Fruit fly (Drosophila melanogaster) whole organism, embryonic: Measurements from ENCODE around the gene fwd.

Experiments used
- ATbp ChIP-seq: fragments of 200-800 bp; sonication (Bioruptor generic); optimal IDR thresholded peaks from 2 replicates; lab custom pipeline; 2017; ENCODE audit warnings: missing biosample characterization, mild to moderate bottlenecking, missing genetic modification characterization, missing genetic modification reagents
- Adf1 ChIP-seq: fragments of 200-800 bp; sonication (Bioruptor generic); IDR thresholded peaks from 2 replicates; pipeline ENCODE4 v1.3.6; 2022; ENCODE audit warnings: missing biosample characterization, missing genetic modification characterization
- Atf-2 ChIP-seq: fragments of 200-800 bp; sonication (Bioruptor generic); optimal IDR thresholded peaks from 2 replicates; lab custom pipeline; 2016; ENCODE audit warnings: missing biosample characterization, missing genetic modification characterization
- CG10431 ChIP-seq: fragments of 200-800 bp; sonication (Bioruptor generic); optimal IDR thresholded peaks from 3 replicates; lab custom pipeline; 2018; ENCODE audit warnings: missing biosample characterization, mild to moderate bottlenecking, missing genetic modification characterization
- CG10565 ChIP-seq: fragments of 200-800 bp; sonication (Bioruptor generic); optimal IDR thresholded peaks from 3 replicates; lab custom pipeline; 2016; ENCODE audit warnings: missing biosample characterization, mild to moderate bottlenecking, missing genetic modification characterization
- CG10654 ChIP-seq: fragments of 200-800 bp; sonication (Bioruptor generic); optimal IDR thresholded peaks from 2 replicates; lab custom pipeline; 2016; ENCODE audit warnings: missing biosample characterization, missing genetic modification characterization
- CG10979 ChIP-seq: fragments of 200-800 bp; sonication (Bioruptor generic); optimal IDR thresholded peaks from 2 replicates; lab custom pipeline; 2018; ENCODE audit warnings: missing biosample characterization, mild to moderate bottlenecking, missing genetic modification characterization, moderate library complexity
- CG12071 ChIP-seq: fragments of 200-800 bp; sonication (Bioruptor generic); optimal IDR thresholded peaks from 3 replicates; lab custom pipeline; 2018; ENCODE audit warnings: missing biosample characterization, mild to moderate bottlenecking, missing genetic modification characterization
- CG12744 ChIP-seq: fragments of 200-800 bp; sonication (Bioruptor generic); optimal IDR thresholded peaks from 2 replicates; lab custom pipeline; 2016; ENCODE audit warnings: missing biosample characterization, missing genetic modification characterization
- CG12942 ChIP-seq: fragments of 200-800 bp; sonication (Bioruptor generic); optimal IDR thresholded peaks from 3 replicates; lab custom pipeline; 2016; ENCODE audit warnings: missing biosample characterization, missing genetic modification characterization
- CG13775 ChIP-seq: fragments of 200-800 bp; sonication (Bioruptor generic); optimal IDR thresholded peaks from 3 replicates; lab custom pipeline; 2017; ENCODE audit warnings: missing biosample characterization, mild to moderate bottlenecking, missing genetic modification characterization
- CG14050 ChIP-seq: fragments of 200-800 bp; sonication (Bioruptor generic); IDR thresholded peaks from 3 replicates; pipeline ENCODE4 v1.3.6; 2022; ENCODE audit warnings: missing biosample characterization, missing genetic modification characterization
- CG16815 ChIP-seq: fragments of 200-800 bp; sonication (Bioruptor generic); optimal IDR thresholded peaks from 3 replicates; lab custom pipeline; 2017; ENCODE audit warnings: missing biosample characterization, mild to moderate bottlenecking, missing genetic modification characterization
- CG1792 ChIP-seq: fragments of 200-800 bp; sonication (Bioruptor generic); optimal IDR thresholded peaks from 2 replicates; lab custom pipeline; 2016; ENCODE audit warnings: missing biosample characterization, missing genetic modification characterization
- CG2678 ChIP-seq: fragments of 200-800 bp; sonication (Bioruptor generic); optimal IDR thresholded peaks from 3 replicates; lab custom pipeline; 2019; ENCODE audit warnings: missing biosample characterization, mild to moderate bottlenecking, missing genetic modification characterization, moderate library complexity
- CG31441 ChIP-seq: fragments of 200-800 bp; sonication (Bioruptor generic); IDR thresholded peaks from 2 replicates; pipeline ENCODE4 v1.3.6; 2022; ENCODE audit warnings: missing biosample characterization, missing genetic modification characterization
- CG32767 ChIP-seq: fragments of 200-800 bp; sonication (Bioruptor generic); IDR thresholded peaks from 2 replicates; pipeline ENCODE4 v1.3.6; 2022; ENCODE audit warnings: missing biosample characterization, missing genetic modification characterization
- CG33557 ChIP-seq: fragments of 200-800 bp; sonication (Bioruptor generic); optimal IDR thresholded peaks from 2 replicates; lab custom pipeline; 2019; ENCODE audit warnings: missing biosample characterization, mild to moderate bottlenecking, missing genetic modification characterization, moderate library complexity
- CG4360 ChIP-seq: fragments of 200-800 bp; sonication (Bioruptor generic); IDR thresholded peaks from 2 replicates; pipeline ENCODE4 v1.3.6; 2022; ENCODE audit warnings: missing biosample characterization, missing genetic modification characterization
- CG4854 ChIP-seq: fragments of 200-800 bp; sonication (Bioruptor generic); optimal IDR thresholded peaks from 2 replicates; lab custom pipeline; 2016; ENCODE audit warnings: missing biosample characterization, missing genetic modification characterization, inconsistent platforms
- CG6254 ChIP-seq: fragments of 200-800 bp; sonication (Bioruptor generic); optimal IDR thresholded peaks from 3 replicates; lab custom pipeline; 2017; ENCODE audit warnings: mild to moderate bottlenecking, missing biosample characterization, missing genetic modification reagents, missing genetic modification characterization
- CG6683 ChIP-seq: fragments of 200-800 bp; sonication (Bioruptor generic); optimal IDR thresholded peaks from 2 replicates; lab custom pipeline; 2017; ENCODE audit warnings: missing biosample characterization, mild to moderate bottlenecking, missing genetic modification characterization, missing genetic modification reagents
- CG7928 ChIP-seq: fragments of 200-800 bp; sonication (Bioruptor generic); optimal IDR thresholded peaks from 2 replicates; lab custom pipeline; 2017; ENCODE audit warnings: missing biosample characterization, mild to moderate bottlenecking, missing genetic modification characterization
- CHES-1-like ChIP-seq: fragments of 200-800 bp; sonication (Bioruptor generic); optimal IDR thresholded peaks from 2 replicates; lab custom pipeline; 2016; ENCODE audit warnings: missing biosample characterization, missing genetic modification characterization
- Ets97D ChIP-seq: fragments of 200-800 bp; sonication (Bioruptor generic); optimal IDR thresholded peaks from 3 replicates; lab custom pipeline; 2016; ENCODE audit warnings: missing biosample characterization, missing genetic modification characterization
- Hmr ChIP-seq: fragments of 200-800 bp; sonication (Bioruptor generic); optimal IDR thresholded peaks from 3 replicates; lab custom pipeline; 2017; ENCODE audit warnings: mild to moderate bottlenecking, missing biosample characterization, missing genetic modification reagents, missing genetic modification characterization
- Kr ChIP-seq: fragments of 200-800 bp; sonication (Bioruptor generic); optimal IDR thresholded peaks from 2 replicates; lab custom pipeline; 2017; ENCODE audit warnings: missing biosample characterization, mild to moderate bottlenecking, missing genetic modification characterization
- Lim3 ChIP-seq: fragments of 200-800 bp; sonication (Bioruptor generic); IDR thresholded peaks from 2 replicates; pipeline ENCODE4 v1.3.6; 2022; ENCODE audit warnings: missing biosample characterization, missing genetic modification characterization
- Opbp ChIP-seq: fragments of 200-800 bp; sonication (Bioruptor generic); IDR thresholded peaks from 3 replicates; pipeline ENCODE4 v1.3.6; 2022; ENCODE audit warnings: missing biosample characterization, missing genetic modification characterization; ENCODE audit not compliant: partially characterized antibody
- TFAM ChIP-seq: fragments of 200-800 bp; sonication (Bioruptor generic); optimal IDR thresholded peaks from 2 replicates; lab custom pipeline; 2017; ENCODE audit warnings: missing biosample characterization, missing genetic modification characterization, inconsistent platforms
- Tbp ChIP-seq: fragments of >200 bp; optimal IDR thresholded peaks from 2 replicates; lab custom pipeline; 2018; ENCODE audit warnings: missing biosample characterization, missing genetic modification characterization
- Trl ChIP-seq, 3 experiments: fragments of >200 bp in 2 of 3; fragments of 200-800 bp in 1 of 3; sonication (Bioruptor generic) in 1 of 3; optimal IDR thresholded peaks; 2 replicates in 1 of 3; 3 replicates in 2 of 3; lab custom pipeline; 2016 to 2017; ENCODE audit warnings: missing biosample characterization in 1 of 3, missing genetic modification characterization in 1 of 3
- Xbp1 ChIP-seq: fragments of 200-800 bp; sonication (Bioruptor generic); optimal IDR thresholded peaks from 3 replicates; lab custom pipeline; 2016; ENCODE audit warnings: missing biosample characterization, mild to moderate bottlenecking, missing genetic modification characterization
- ato ChIP-seq: fragments of 200-800 bp; sonication (Bioruptor generic); IDR thresholded peaks from 2 replicates; pipeline ENCODE4 v1.3.6; 2022; ENCODE audit warnings: missing biosample characterization, missing genetic modification characterization; ENCODE audit not compliant: partially characterized antibody
- bcd ChIP-seq: fragments of 200-800 bp; sonication (Bioruptor generic); optimal IDR thresholded peaks from 2 replicates; lab custom pipeline; 2017; ENCODE audit warnings: missing biosample characterization, mild to moderate bottlenecking, missing genetic modification characterization
- cas ChIP-seq: fragments of 200-800 bp; sonication (Bioruptor generic); IDR thresholded peaks from 2 replicates; pipeline ENCODE4 v1.3.6; 2022; ENCODE audit warnings: missing biosample characterization, missing genetic modification characterization
- crc ChIP-seq: fragments of 200-800 bp; sonication (Bioruptor generic); optimal IDR thresholded peaks from 2 replicates; lab custom pipeline; 2016; ENCODE audit warnings: missing biosample characterization, missing genetic modification characterization
- crol ChIP-seq: fragments of 200-800 bp; sonication (Bioruptor generic); IDR thresholded peaks from 2 replicates; pipeline ENCODE4 v1.3.6; 2022; ENCODE audit warnings: missing biosample characterization, missing genetic modification characterization
- exex ChIP-seq: fragments of 200-800 bp; sonication (Bioruptor generic); optimal IDR thresholded peaks from 4 replicates; lab custom pipeline; 2018; ENCODE audit warnings: missing biosample characterization, mild to moderate bottlenecking, missing genetic modification characterization, moderate library complexity
- gt ChIP-seq: fragments of 200-800 bp; sonication (Bioruptor generic); IDR thresholded peaks from 2 replicates; pipeline ENCODE4 v1.3.6; 2022; ENCODE audit warnings: missing biosample characterization, missing genetic modification characterization
- otp ChIP-seq: fragments of 200-800 bp; sonication (Bioruptor generic); IDR thresholded peaks from 3 replicates; pipeline ENCODE4, ENCODE4 v1.3.6; 2022; ENCODE audit warnings: missing biosample characterization, missing genetic modification characterization
- p53 ChIP-seq: fragments of 200-800 bp; sonication (Bioruptor generic); optimal IDR thresholded peaks from 2 replicates; lab custom pipeline; 2016; ENCODE audit warnings: missing biosample characterization, missing genetic modification characterization
- pfk ChIP-seq: fragments of 200-800 bp; sonication (Bioruptor generic); optimal IDR thresholded peaks from 2 replicates; lab custom pipeline; 2018; ENCODE audit warnings: missing biosample characterization, mild to moderate bottlenecking, missing genetic modification characterization, moderate library complexity
- phol ChIP-seq: fragments of 200-800 bp; sonication (Bioruptor generic); optimal IDR thresholded peaks from 3 replicates; lab custom pipeline; 2018; ENCODE audit warnings: missing biosample characterization, mild to moderate bottlenecking, missing genetic modification characterization, moderate library complexity
- pnt ChIP-seq: fragments of 200-800 bp; sonication (Bioruptor generic); optimal IDR thresholded peaks from 3 replicates; lab custom pipeline; 2016; ENCODE audit warnings: missing biosample characterization, missing genetic modification characterization
- shn ChIP-seq: fragments of 200-800 bp; sonication (Bioruptor generic); optimal IDR thresholded peaks from 3 replicates; lab custom pipeline; 2016; ENCODE audit warnings: missing biosample characterization, missing genetic modification characterization
- so ChIP-seq: fragments of 200-800 bp; sonication (Bioruptor generic); IDR thresholded peaks from 3 replicates; pipeline ENCODE4 v1.3.6; 2022; ENCODE audit warnings: missing biosample characterization, missing genetic modification characterization
- wor ChIP-seq: fragments of 200-800 bp; sonication (Bioruptor generic); IDR thresholded peaks from 2 replicates; pipeline ENCODE4 v1.3.6; 2022; ENCODE audit warnings: missing biosample characterization, missing genetic modification characterization

fwd gene

dm6 chr3L:346656-347640 is 27.3 kb upstream of the fwd start, which contains the start of gene mth (continued):
- peak; percentile 51 for TF ChIP-seq CG33557 (GFP tag; lab: Kevin White, UChicago)
- TF ChIP-seq ato (GFP tag; lab: Robert Waterston, UW), result peak; percentile 95
- no peak for TF ChIP-seq CG10565 (GFP tag; lab: Kevin White, UChicago)
- peak; percentile 30; the same call in 1 of the 2 replicates for TF ChIP-seq wor (GFP tag; lab: Robert Waterston, UW)
- TF ChIP-seq CG12744 (GFP tag; lab: Kevin White, UChicago), result no peak
- TF ChIP-seq Tbp (GFP tag; lab: Kevin White, UChicago), result peak; percentile 40
- no peak for TF ChIP-seq CG14050 (GFP tag; lab: Robert Waterston, UW)
- no peak for TF ChIP-seq ATbp (GFP tag; lab: Kevin White, UChicago)
- no peak for TF ChIP-seq CG10654
- TF ChIP-seq Opbp (GFP tag; lab: Robert Waterston, UW), result peak; percentile 96
- TF ChIP-seq cas (GFP tag; lab: Robert Waterston, UW), result no peak
- TF ChIP-seq so (GFP tag; lab: Robert Waterston, UW), result no peak
- no peak for TF ChIP-seq Lim3 (GFP tag; lab: Robert Waterston, UW)
- TF ChIP-seq crol (GFP tag; lab: Robert Waterston, UW), result no peak
- TF ChIP-seq CG4360 (GFP tag; lab: Robert Waterston, UW), result no peak
- no peak for TF ChIP-seq Trl (optimal IDR thresholded peaks at IDR 0.05; lab: Kevin White, UChicago)
- TF ChIP-seq Trl (GFP tag; optimal IDR thresholded peaks at IDR 0.05; lab: Kevin White, UChicago), result peak; percentile 24
- peak; percentile 34 for TF ChIP-seq CG2678 (tag; lab: Kevin White, UChicago)
- no peak for TF ChIP-seq CG12942 (GFP tag; lab: Kevin White, UChicago)
- TF ChIP-seq Xbp1 (GFP tag; lab: Kevin White, UChicago), result peak; percentile 55
- TF ChIP-seq Ets97D (GFP tag; lab: Kevin White, UChicago), result peak; percentile 77
- no peak for TF ChIP-seq CG32767
- TF ChIP-seq CG10979 (tag; lab: Kevin White, UChicago), result no peak
- peak; percentile 36 for TF ChIP-seq CG7928
- TF ChIP-seq CG4854 (GFP tag; lab: Kevin White, UChicago), result peak; percentile 48
- TF ChIP-seq pnt, result peak; percentile 28
- peak; percentile 18 for TF ChIP-seq p53
- TF ChIP-seq crc (GFP tag; lab: Kevin White, UChicago), result no peak
- TF ChIP-seq CG12071 (GFP tag; lab: Kevin White, UChicago), result no peak
- TF ChIP-seq Hmr (GFP tag; lab: Kevin White, UChicago), result peak; percentile 65
- no peak for TF ChIP-seq pfk (GFP tag; lab: Kevin White, UChicago)
- TF ChIP-seq CHES-1-like (GFP tag; lab: Kevin White, UChicago), result peak; percentile 37
- TF ChIP-seq CG13775 (GFP tag; lab: Kevin White, UChicago), result peak; percentile 59
- TF ChIP-seq Adf1 (GFP tag; lab: Robert Waterston, UW), result peak; percentile 42; the same call in 1 of the 2 replicates
- no peak for TF ChIP-seq CG6683
- TF ChIP-seq CG6254 (GFP tag; lab: Kevin White, UChicago), result no peak
- TF ChIP-seq TFAM (GFP tag; lab: Kevin White, UChicago), result no peak
- peak; percentile 60 for TF ChIP-seq CG1792 (GFP tag; lab: Kevin White, UChicago)
- TF ChIP-seq bcd (GFP tag; lab: Kevin White, UChicago), result peak; percentile 40
- no peak for TF ChIP-seq CG31441 (GFP tag; lab: Robert Waterston, UW)
- no peak for TF ChIP-seq otp (GFP tag; lab: Robert Waterston, UW)
- TF ChIP-seq CG16815, result no peak
- peak; percentile 62 for TF ChIP-seq Atf-2 (GFP tag; lab: Kevin White, UChicago)
- TF ChIP-seq gt (GFP tag; lab: Robert Waterston, UW), result 0 out of 2 replicates have a peak, but pooled peaks have one; percentile 19
- TF ChIP-seq phol (tag; lab: Kevin White, UChicago), result peak; percentile 77
- TF ChIP-seq Kr (GFP tag; lab: Kevin White, UChicago), result no peak
- peak; percentile 10 for TF ChIP-seq CG10431 (GFP tag; lab: Kevin White, UChicago)
- peak; percentile 44 for TF ChIP-seq shn
- peak; percentile 20 for TF ChIP-seq exex
